Fruit fly (Drosophila melanogaster) whole organism, prepupa: Measurements from ENCODE around the gene Atg6.

Experiments
- Blimp-1 ChIP-seq: fragments of 200-800 bp; sonication (Bioruptor generic); optimal IDR thresholded peaks from 3 replicates; lab custom pipeline; 2017; ENCODE audit warnings: missing biosample characterization, missing genetic modification characterization, mild to moderate bottlenecking, moderate library complexity, missing genetic modification reagents
- CG10631 ChIP-seq: fragments of 200-800 bp; sonication (Bioruptor generic); optimal IDR thresholded peaks from 2 replicates; lab custom pipeline; 2016; ENCODE audit warnings: missing biosample characterization, missing genetic modification characterization
- CG11294 ChIP-seq: fragments of 200-800 bp; sonication (Bioruptor generic); IDR thresholded peaks from 2 replicates; pipeline ENCODE4 v1.3.6; 2022; ENCODE audit warnings: missing biosample characterization, missing genetic modification characterization
- CG11762 ChIP-seq: fragments of 200-800 bp; sonication (Bioruptor generic); optimal IDR thresholded peaks from 3 replicates; lab custom pipeline; 2016; ENCODE audit warnings: missing biosample characterization, missing genetic modification characterization; ENCODE audit not compliant: insufficient read depth
- CG11902 ChIP-seq: fragments of 200-800 bp; sonication (Bioruptor generic); optimal IDR thresholded peaks from 3 replicates; lab custom pipeline; 2016; ENCODE audit warnings: missing biosample characterization, missing genetic modification characterization
- CG15336 ChIP-seq: fragments of 200-800 bp; sonication (Bioruptor generic); IDR thresholded peaks from 2 replicates; pipeline ENCODE4 v1.3.6; 2022; ENCODE audit warnings: missing biosample characterization, missing genetic modification characterization
- CG1621 ChIP-seq: fragments of 200-800 bp; sonication (Bioruptor generic); optimal IDR thresholded peaks from 3 replicates; lab custom pipeline; 2018; ENCODE audit warnings: missing biosample characterization, mild to moderate bottlenecking, missing genetic modification characterization
- CG16779 ChIP-seq: fragments of 200-800 bp; sonication (Bioruptor generic); optimal IDR thresholded peaks from 3 replicates; lab custom pipeline; 2017; ENCODE audit warnings: missing biosample characterization, mild to moderate bottlenecking, missing genetic modification characterization
- CG31627 ChIP-seq: fragments of 200-800 bp; sonication (Bioruptor generic); optimal IDR thresholded peaks from 3 replicates; lab custom pipeline; 2016; ENCODE audit warnings: missing biosample characterization, missing genetic modification characterization
- CG32006 ChIP-seq: fragments of 200-800 bp; sonication (Bioruptor generic); optimal IDR thresholded peaks from 3 replicates; lab custom pipeline; 2017; ENCODE audit warnings: missing biosample characterization, mild to moderate bottlenecking, missing genetic modification characterization
- CG34406 ChIP-seq: fragments of 200-800 bp; sonication (Bioruptor generic); optimal IDR thresholded peaks from 3 replicates; lab custom pipeline; 2016; ENCODE audit warnings: missing biosample characterization, missing genetic modification characterization
- CG3919 ChIP-seq: fragments of 200-800 bp; sonication (Bioruptor generic); optimal IDR thresholded peaks from 3 replicates; lab custom pipeline; 2016; ENCODE audit warnings: missing biosample characterization, missing genetic modification characterization
- CG4318 ChIP-seq: fragments of 200-800 bp; sonication (Bioruptor generic); optimal IDR thresholded peaks from 3 replicates; lab custom pipeline; 2017; ENCODE audit warnings: missing biosample characterization, mild to moderate bottlenecking, missing genetic modification characterization
- CG6163 ChIP-seq: fragments of 200-800 bp; sonication (Bioruptor generic); IDR thresholded peaks from 3 replicates; pipeline ENCODE4 v1.3.6; 2022; ENCODE audit warnings: missing biosample characterization, missing genetic modification characterization
- CG6276 ChIP-seq: fragments of 200-800 bp; sonication (Bioruptor generic); optimal IDR thresholded peaks from 2 replicates; lab custom pipeline; 2017; ENCODE audit warnings: missing biosample characterization, mild to moderate bottlenecking, missing genetic modification characterization
- CG6792 ChIP-seq: fragments of 200-800 bp; sonication (Bioruptor generic); optimal IDR thresholded peaks from 3 replicates; lab custom pipeline; 2016; ENCODE audit warnings: missing biosample characterization, missing genetic modification characterization
- CG6854 ChIP-seq: fragments of 200-800 bp; sonication (Bioruptor generic); optimal IDR thresholded peaks from 2 replicates; lab custom pipeline; 2017; ENCODE audit warnings: missing biosample characterization, mild to moderate bottlenecking, missing genetic modification characterization
- CG7368 ChIP-seq: fragments of 200-800 bp; sonication (Bioruptor generic); optimal IDR thresholded peaks from 3 replicates; lab custom pipeline; 2016; ENCODE audit warnings: missing biosample characterization, missing genetic modification characterization
- CG8119 ChIP-seq: fragments of 200-800 bp; sonication (Bioruptor generic); IDR thresholded peaks from 3 replicates; pipeline ENCODE4 v1.3.6; 2022; ENCODE audit warnings: missing biosample characterization, missing genetic modification characterization
- CG8319 ChIP-seq: fragments of 200-800 bp; sonication (Bioruptor generic); optimal IDR thresholded peaks from 3 replicates; lab custom pipeline; 2016; ENCODE audit warnings: missing biosample characterization, missing genetic modification characterization
- CG9139 ChIP-seq: fragments of 200-800 bp; sonication (Bioruptor generic); optimal IDR thresholded peaks from 3 replicates; lab custom pipeline; 2017; ENCODE audit warnings: missing biosample characterization, mild to moderate bottlenecking, missing genetic modification characterization
- Eip75B ChIP-seq: fragments of 200-800 bp; sonication (Bioruptor generic); optimal IDR thresholded peaks from 3 replicates; lab custom pipeline; 2016; ENCODE audit warnings: missing biosample characterization, missing genetic modification characterization
- Eip78C ChIP-seq: fragments of 200-800 bp; sonication (Bioruptor generic); peaks from one replicate; lab custom pipeline; 2016; ENCODE audit warnings: missing biosample characterization, missing genetic modification characterization
- Eip93F ChIP-seq: fragments of 200-800 bp; sonication (Bioruptor generic); optimal IDR thresholded peaks from 2 replicates; lab custom pipeline; 2016; ENCODE audit warnings: missing biosample characterization, mild to moderate bottlenecking, missing genetic modification characterization
- Ets21C ChIP-seq: fragments of 200-800 bp; sonication (Bioruptor generic); optimal IDR thresholded peaks from 3 replicates; lab custom pipeline; 2016; ENCODE audit warnings: missing biosample characterization, missing genetic modification characterization
- Gug ChIP-seq: fragments of 200-800 bp; sonication (Bioruptor generic); IDR thresholded peaks from 2 replicates; pipeline ENCODE4 v1.3.6; 2022; ENCODE audit warnings: missing biosample characterization, missing genetic modification characterization
- Hr38 ChIP-seq: sonication (Bioruptor generic); optimal IDR thresholded peaks from 2 replicates; lab custom pipeline; 2016; ENCODE audit warnings: missing biosample characterization, missing genetic modification characterization
- Hr4 ChIP-seq: fragments of 200-800 bp; sonication (Bioruptor generic); optimal IDR thresholded peaks from 3 replicates; lab custom pipeline; 2016; ENCODE audit warnings: missing biosample characterization, missing genetic modification characterization
- Lpt ChIP-seq: fragments of 200-800 bp; sonication (Bioruptor generic); optimal IDR thresholded peaks from 3 replicates; lab custom pipeline; 2016; ENCODE audit warnings: missing biosample characterization, missing genetic modification characterization
- Met ChIP-seq: fragments of 200-800 bp; sonication (Bioruptor generic); optimal IDR thresholded peaks from 3 replicates; lab custom pipeline; 2016; ENCODE audit warnings: missing biosample characterization, missing genetic modification characterization
- Smox ChIP-seq: fragments of 200-800 bp; sonication (Bioruptor generic); optimal IDR thresholded peaks from 3 replicates; lab custom pipeline; 2016; ENCODE audit warnings: missing biosample characterization, missing genetic modification characterization
- Sox102F ChIP-seq: fragments of 200-800 bp; sonication (Bioruptor generic); optimal IDR thresholded peaks from 2 replicates; lab custom pipeline; 2016; ENCODE audit warnings: missing biosample characterization, mild to moderate bottlenecking, missing genetic modification characterization
- Sox14 ChIP-seq: fragments of 200-800 bp; sonication (Bioruptor generic); optimal IDR thresholded peaks from 3 replicates; lab custom pipeline; 2016; ENCODE audit warnings: missing biosample characterization, missing genetic modification characterization
- acj6 ChIP-seq: fragments of 200-800 bp; sonication (Bioruptor generic); optimal IDR thresholded peaks from 3 replicates; lab custom pipeline; 2016; ENCODE audit warnings: missing biosample characterization, missing genetic modification characterization
- cyc ChIP-seq: fragments of 200-800 bp; sonication (Bioruptor generic); optimal IDR thresholded peaks from 3 replicates; lab custom pipeline; 2016; ENCODE audit warnings: missing biosample characterization, missing genetic modification characterization
- dac ChIP-seq: fragments of 200-800 bp; sonication (Bioruptor generic); optimal IDR thresholded peaks from 2 replicates; lab custom pipeline; 2017; ENCODE audit warnings: missing biosample characterization, mild to moderate bottlenecking, missing genetic modification characterization
- eg ChIP-seq: fragments of 200-800 bp; sonication (Bioruptor generic); IDR thresholded peaks from 3 replicates; pipeline ENCODE4 v1.3.6; 2022; ENCODE audit warnings: missing biosample characterization, missing genetic modification characterization
- fd85E ChIP-seq: fragments of 200-800 bp; sonication (Bioruptor generic); optimal IDR thresholded peaks from 3 replicates; lab custom pipeline; 2016; ENCODE audit warnings: missing biosample characterization, missing genetic modification characterization
- fkh ChIP-seq: fragments of 200-800 bp; sonication (Bioruptor generic); optimal IDR thresholded peaks from 3 replicates; lab custom pipeline; 2017; ENCODE audit warnings: missing biosample characterization, mild to moderate bottlenecking, missing genetic modification characterization, moderate library complexity
- lz ChIP-seq: fragments of 200-800 bp; sonication (Bioruptor generic); optimal IDR thresholded peaks from 3 replicates; lab custom pipeline; 2016; ENCODE audit warnings: missing biosample characterization, missing genetic modification characterization
- net ChIP-seq: fragments of 200-800 bp; sonication (Bioruptor generic); optimal IDR thresholded peaks from 3 replicates; lab custom pipeline; 2016; ENCODE audit warnings: missing biosample characterization, missing genetic modification characterization
- pdm3 ChIP-seq: fragments of 200-800 bp; sonication (Bioruptor generic); optimal IDR thresholded peaks from 3 replicates; lab custom pipeline; 2016; ENCODE audit warnings: missing biosample characterization, missing genetic modification characterization
- spab ChIP-seq: fragments of 200-800 bp; sonication (Bioruptor generic); optimal IDR thresholded peaks from 2 replicates; lab custom pipeline; 2017; ENCODE audit warnings: missing biosample characterization, mild to moderate bottlenecking, missing genetic modification characterization, missing genetic modification reagents
- ss ChIP-seq, 2 experiments: fragments of 200-800 bp; sonication (Bioruptor generic); optimal IDR thresholded peaks; 2 replicates in 1 of 2; 3 replicates in 1 of 2; lab custom pipeline; 2017 to 2018; ENCODE audit warnings: mild to moderate bottlenecking in 2 of 2, missing biosample characterization in 2 of 2, missing genetic modification characterization in 2 of 2, moderate library complexity in 1 of 2
- svp ChIP-seq: fragments of 200-800 bp; sonication (Bioruptor generic); peaks from one replicate; lab custom pipeline; 2016; ENCODE audit warnings: missing biosample characterization, missing genetic modification characterization
- topi ChIP-seq: fragments of 200-800 bp; sonication (Bioruptor generic); optimal IDR thresholded peaks from 3 replicates; lab custom pipeline; 2016; ENCODE audit warnings: missing biosample characterization, missing genetic modification characterization
- vri ChIP-seq: fragments of 200-800 bp; sonication (Bioruptor generic); optimal IDR thresholded peaks from 3 replicates; lab custom pipeline; 2016; ENCODE audit warnings: missing biosample characterization, mild to moderate bottlenecking, missing genetic modification characterization

Gene Atg6

DNA sequence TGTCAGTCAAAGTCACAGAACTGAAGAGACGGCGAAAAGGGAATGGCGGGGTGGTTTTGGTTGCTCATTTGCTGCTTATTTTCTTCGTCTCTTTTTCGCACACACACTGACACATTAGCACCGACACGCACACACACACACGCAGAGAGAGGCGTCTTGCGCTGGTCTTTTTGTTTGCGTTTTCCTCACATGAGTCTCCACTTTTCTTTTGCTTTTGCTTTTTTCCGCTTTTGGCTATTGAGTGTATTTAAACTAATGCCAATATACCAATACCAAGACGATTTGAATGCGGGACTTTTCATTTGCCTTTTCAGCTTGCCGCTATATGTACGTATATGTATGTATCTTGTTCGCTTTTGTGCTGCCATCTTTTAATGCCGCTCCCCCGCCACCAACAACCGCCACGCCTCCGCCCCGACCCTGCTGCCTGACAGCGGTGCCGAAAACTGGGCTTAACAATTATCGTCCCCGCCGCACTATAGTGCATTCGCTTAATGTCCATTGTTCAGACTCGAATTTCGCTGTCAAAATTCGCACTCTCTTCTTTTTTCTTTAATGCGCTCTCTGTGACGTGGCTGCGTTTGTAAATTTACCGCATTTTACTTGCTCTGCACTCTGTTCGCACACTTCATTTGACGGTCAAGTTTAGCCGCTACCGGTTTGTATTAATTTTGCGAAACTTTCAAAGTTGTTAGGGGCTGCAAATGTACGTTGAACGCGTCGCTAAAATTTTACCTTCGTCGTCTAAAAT, 3.2 kb downstream of the Atg6 start, which contains the start of gene CG5986 (continued):
- peak; percentile 34 for TF ChIP-seq CG32006 (GFP tag; lab: Kevin White, UChicago)
- no peak for TF ChIP-seq CG9139
- TF ChIP-seq eg (GFP tag; lab: Robert Waterston, UW), result peak; percentile 79
- TF ChIP-seq CG4318 (GFP tag; lab: Kevin White, UChicago), result no peak
- TF ChIP-seq dac (GFP tag; lab: Kevin White, UChicago), result no peak
- no peak; the same call in 1 of the 2 replicates for TF ChIP-seq CG11294 (GFP tag; lab: Robert Waterston, UW)
- TF ChIP-seq Smox, result no peak
- no peak for TF ChIP-seq Eip78C (GFP tag; lab: Kevin White, UChicago)
- TF ChIP-seq CG34406, result no peak
- peak; percentile 6 for TF ChIP-seq CG3919
- no peak for TF ChIP-seq pdm3 (GFP tag; lab: Kevin White, UChicago)
- no peak for TF ChIP-seq CG10631 (GFP tag; lab: Kevin White, UChicago)
- TF ChIP-seq Hr38 (GFP tag; lab: Kevin White, UChicago), result no peak
- TF ChIP-seq CG11902 (GFP tag; lab: Kevin White, UChicago), result no peak
- TF ChIP-seq ss (GFP tag; optimal IDR thresholded peaks at IDR 0.05; lab: Kevin White, UChicago), result peak; percentile 36 to 55
- no peak for TF ChIP-seq spab (GFP tag; lab: Kevin White, UChicago)
- TF ChIP-seq CG6792 (GFP tag; lab: Kevin White, UChicago), result no peak
- TF ChIP-seq CG16779 (tag; lab: Kevin White, UChicago), result peak; percentile 56
- no peak for TF ChIP-seq CG31627 (GFP tag; lab: Kevin White, UChicago)
- TF ChIP-seq Ets21C, result no peak
- TF ChIP-seq Hr4 (GFP tag; lab: Kevin White, UChicago), result no peak
- TF ChIP-seq Met (GFP tag; lab: Kevin White, UChicago), result no peak
- no peak for TF ChIP-seq Sox14 (GFP tag; lab: Kevin White, UChicago)
- peak; percentile 74 for TF ChIP-seq CG6276 (GFP tag; lab: Kevin White, UChicago)
- no peak for TF ChIP-seq CG11762 (GFP tag; lab: Kevin White, UChicago)
- TF ChIP-seq cyc (GFP tag; lab: Kevin White, UChicago), result no peak
- TF ChIP-seq Gug, result no peak
- TF ChIP-seq Lpt (GFP tag; lab: Kevin White, UChicago), result peak; percentile 39
- TF ChIP-seq CG6854 (GFP tag; lab: Kevin White, UChicago), result peak; percentile 2
- peak; percentile 66 for TF ChIP-seq fkh (GFP tag; lab: Kevin White, UChicago)
- no peak for TF ChIP-seq lz (GFP tag; lab: Kevin White, UChicago)
- TF ChIP-seq CG8119 (GFP tag; lab: Robert Waterston, UW), result peak; percentile 74

DNA sequence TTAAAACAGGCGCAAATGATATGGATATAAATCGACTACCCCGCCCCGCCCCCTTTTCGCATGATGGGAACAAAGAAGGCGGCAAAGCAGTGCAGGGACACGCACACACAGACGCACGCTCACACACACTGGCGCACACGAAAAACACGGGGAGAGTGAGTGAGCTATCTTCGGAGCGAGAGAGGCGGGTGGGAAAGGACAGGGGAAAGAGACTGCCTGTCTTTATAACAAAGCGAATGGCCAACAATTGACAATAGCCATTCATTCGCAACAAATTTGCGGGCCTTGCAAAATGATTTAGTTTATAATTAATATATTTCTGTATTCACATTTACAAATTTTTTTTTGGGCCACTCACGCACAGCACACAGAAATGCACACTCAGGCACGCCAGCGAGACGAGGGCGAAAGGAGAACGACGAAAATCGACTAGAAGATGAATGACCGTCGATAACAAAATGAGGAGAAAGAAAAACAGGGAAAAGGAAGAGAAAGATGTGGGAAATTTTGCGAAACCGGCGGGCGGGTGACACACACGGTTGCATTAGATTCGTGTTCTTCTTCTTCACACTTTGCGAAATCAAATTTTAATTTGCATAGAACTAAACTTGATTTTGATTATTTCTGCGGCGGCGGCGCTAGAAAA, 3.9 kb downstream of the Atg6 start:
- TF ChIP-seq CG1621 (peak; percentile 2), CG3919 (no peak), Eip75B (GFP tag; lab: Kevin White, UChicago) (peak; percentile 5), CG8319 (no peak), CG15336 (GFP tag; lab: Robert Waterston, UW) (no peak; the same call in 1 of the 2 replicates), Eip78C (GFP tag; lab: Kevin White, UChicago) (peak; percentile 83), fkh (GFP tag; lab: Kevin White, UChicago) (no peak), ss (GFP tag; optimal IDR thresholded peaks at IDR 0.05; lab: Kevin White, UChicago) (peak in 1 of 2 experiments; percentile 23), vri (GFP tag; lab: Kevin White, UChicago) (peak; percentile 21), Sox102F (GFP tag; lab: Kevin White, UChicago) (no peak), topi (GFP tag; lab: Kevin White, UChicago) (peak; percentile 18), Blimp-1 (GFP tag; lab: Kevin White, UChicago) (no peak), pdm3 (GFP tag; lab: Kevin White, UChicago) (no peak), Sox14 (GFP tag; lab: Kevin White, UChicago) (peak; percentile 99), CG4318 (GFP tag; lab: Kevin White, UChicago) (no peak), CG11294 (GFP tag; lab: Robert Waterston, UW) (no peak), Lpt (GFP tag; lab: Kevin White, UChicago) (no peak), Smox (no peak), fd85E (GFP tag; lab: Kevin White, UChicago) (no peak), svp (GFP tag; lab: Kevin White, UChicago) (peak; percentile 86), CG6854 (GFP tag; lab: Kevin White, UChicago) (no peak), Met (GFP tag; lab: Kevin White, UChicago) (peak; percentile 28), CG6163 (peak; percentile 58; the same call in 2 of the 3 replicates), CG7368 (no peak), Eip93F (GFP tag; lab: Kevin White, UChicago) (peak; percentile 47), CG10631 (GFP tag; lab: Kevin White, UChicago) (no peak), net (GFP tag; lab: Kevin White, UChicago) (no peak), acj6 (GFP tag; lab: Kevin White, UChicago) (no peak), cyc (GFP tag; lab: Kevin White, UChicago) (no peak)
